Worm (Caenorhabditis elegans) whole organism, L3 larva: ENCODE data around the gene Y50E8A.1.
A peak's percentile ranks its signal among the peaks of the same experiment; 100 is the strongest.

Source experiments
- mdl-1 ChIP-seq: fragments of 150-350 bp; optimal IDR thresholded peaks from 2 replicates; lab custom pipeline; 2014; ENCODE audit warnings: missing biosample characterization, missing genetic modification characterization
- nhr-77 ChIP-seq: fragments of 150-350 bp; optimal IDR thresholded peaks from 2 replicates; lab custom pipeline; 2014; ENCODE audit warnings: missing biosample characterization, missing genetic modification characterization
- pha-4 ChIP-seq: fragments of 150-350 bp; optimal IDR thresholded peaks from 2 replicates; lab custom pipeline; 2014; ENCODE audit warnings: missing biosample characterization, missing genetic modification reagents, missing genetic modification characterization
- skn-1 ChIP-seq: fragments of 150-350 bp; optimal IDR thresholded peaks from 2 replicates; lab custom pipeline; 2014; ENCODE audit warnings: missing biosample characterization, missing genetic modification characterization
- unc-39 ChIP-seq: sonication (generic microtip); optimal IDR thresholded peaks from 4 replicates; lab custom pipeline; 2017; ENCODE audit warnings: missing biosample characterization, missing genetic modification characterization
- unc-62 ChIP-seq: fragments of 150-350 bp; sonication (generic microtip); optimal IDR thresholded peaks from 4 replicates; lab custom pipeline; 2014; ENCODE audit warnings: missing biosample characterization, missing genetic modification reagents, missing genetic modification characterization
- zag-1 ChIP-seq: fragments of 150-350 bp; optimal IDR thresholded peaks from 2 replicates; lab custom pipeline; 2014; ENCODE audit warnings: missing biosample characterization, missing genetic modification characterization
- ztf-4 ChIP-seq: fragments of 150-350 bp; optimal IDR thresholded peaks from 2 replicates; lab custom pipeline; 2014; ENCODE audit warnings: missing biosample characterization, missing genetic modification characterization

ce11 chrV:14696604-14697307 lies 29.9 kb upstream of the Y50E8A.1 start, which contains the start of gene unc-112:
- TF ChIP-seq unc-39 (no peak), zag-1 (tag; lab: Kevin White, UChicago) (no peak), pha-4 (tag; lab: Kevin White, UChicago) (peak; percentile 80), unc-62 (GFP tag; lab: Kevin White, UChicago) (peak; percentile 18), ztf-4 (tag; lab: Kevin White, UChicago) (no peak), nhr-77 (tag; lab: Kevin White, UChicago) (no peak), skn-1 (peak; percentile 26), mdl-1 (no peak)
